Worm (Caenorhabditis elegans) whole organism, L1 larva: Measurements from ENCODE around the gene epc-1.

Source experiments
- C16A3.4 ChIP-seq: fragments of 150-350 bp; optimal IDR thresholded peaks from 2 replicates; lab custom pipeline; 2014; ENCODE audit warnings: missing biosample characterization, missing genetic modification characterization
- F16B12.6 ChIP-seq: fragments of 150-350 bp; optimal IDR thresholded peaks from 2 replicates; lab custom pipeline; 2014; ENCODE audit warnings: missing biosample characterization, missing genetic modification characterization
- aha-1 ChIP-seq: fragments of 150-350 bp; optimal IDR thresholded peaks from 2 replicates; lab custom pipeline; 2014; ENCODE audit warnings: missing biosample characterization, missing genetic modification characterization
- alr-1 ChIP-seq: fragments of 200-800 bp; sonication (Bioruptor generic); optimal IDR thresholded peaks from 2 replicates; lab custom pipeline; 2018; ENCODE audit warnings: borderline replicate concordance, mild to moderate bottlenecking, missing genetic modification characterization, missing compliant biosample characterization
- aly-2 ChIP-seq: fragments of 150-350 bp; optimal IDR thresholded peaks from 2 replicates; lab custom pipeline; 2014; ENCODE audit warnings: missing biosample characterization, missing genetic modification characterization
- ceh-8 ChIP-seq: fragments of 200-800 bp; sonication (Bioruptor generic); optimal IDR thresholded peaks from 2 replicates; lab custom pipeline; 2018; ENCODE audit warnings: mild to moderate bottlenecking, missing genetic modification characterization, moderate library complexity, missing compliant biosample characterization
- ceh-88 ChIP-seq: fragments of 200-800 bp; sonication (Bioruptor generic); IDR thresholded peaks from 2 replicates; pipeline ENCODE4 v1.3.6; 2022; ENCODE audit warnings: missing genetic modification characterization, missing compliant biosample characterization
- ceh-90 ChIP-seq: sonication (generic microtip); optimal IDR thresholded peaks from 2 replicates; lab custom pipeline; 2016; ENCODE audit warnings: missing genetic modification characterization, missing compliant biosample characterization
- ces-1 ChIP-seq: fragments of 150-350 bp; optimal IDR thresholded peaks from 2 replicates; lab custom pipeline; 2014; ENCODE audit warnings: missing biosample characterization, missing genetic modification reagents, missing genetic modification characterization
- dpl-1 ChIP-seq, 3 experiments: fragments of 150-350 bp in 2 of 3; sonication (generic microtip) in 1 of 3; optimal IDR thresholded peaks; 2 replicates each; lab custom pipeline; 2014 to 2017; ENCODE audit warnings: missing biosample characterization in 3 of 3, missing genetic modification characterization in 3 of 3, missing genetic modification reagents in 3 of 3
- dsc-1 ChIP-seq: sonication (generic microtip); optimal IDR thresholded peaks from 2 replicates; lab custom pipeline; 2016; ENCODE audit warnings: mild to moderate bottlenecking, missing genetic modification characterization, missing compliant biosample characterization
- efl-1 ChIP-seq, 4 experiments: fragments of 150-350 bp; optimal IDR thresholded peaks in 3 of 4; peaks in 1 of 4; 1 replicate in 1 of 4; 2 replicates in 3 of 4; lab custom pipeline; 2014; ENCODE audit warnings: missing biosample characterization in 2 of 4, missing genetic modification characterization in 2 of 4, missing genetic modification reagents in 2 of 4
- egl-27 ChIP-seq, 2 experiments: fragments of 150-350 bp in 1 of 2; sonication (generic microtip); optimal IDR thresholded peaks; 3 replicates each; lab custom pipeline; 2017 to 2018; ENCODE audit warnings: missing biosample characterization in 2 of 2, missing genetic modification characterization in 2 of 2, missing genetic modification reagents in 2 of 2
- ets-5 ChIP-seq: fragments of 200-800 bp; sonication (Bioruptor generic); IDR thresholded peaks from 2 replicates; pipeline ENCODE4 v1.3.6; 2022; ENCODE audit warnings: missing genetic modification characterization, missing compliant biosample characterization
- fkh-10 ChIP-seq: sonication (generic microtip); optimal IDR thresholded peaks from 2 replicates; lab custom pipeline; 2017; ENCODE audit warnings: missing biosample characterization, missing genetic modification reagents, missing genetic modification characterization
- fos-1 ChIP-seq: fragments of 150-350 bp; optimal IDR thresholded peaks from 2 replicates; lab custom pipeline; 2014; ENCODE audit warnings: missing biosample characterization, missing genetic modification characterization
- grh-1 ChIP-seq: fragments of 200-800 bp; sonication (Bioruptor generic); IDR thresholded peaks from 2 replicates; pipeline ENCODE4 v1.3.6; 2022; ENCODE audit warnings: missing genetic modification reagents, missing genetic modification characterization, missing compliant biosample characterization
- hlh-17 ChIP-seq: fragments of 200-800 bp; sonication (Bioruptor generic); optimal IDR thresholded peaks from 2 replicates; lab custom pipeline; 2018; ENCODE audit warnings: missing genetic modification characterization, mild to moderate bottlenecking, missing compliant biosample characterization, moderate library complexity, borderline replicate concordance
- hlh-4 ChIP-seq: sonication (generic microtip); optimal IDR thresholded peaks from 2 replicates; lab custom pipeline; 2016; ENCODE audit warnings: mild to moderate bottlenecking, missing genetic modification characterization, missing compliant biosample characterization
- hpl-2 ChIP-seq: fragments of 150-350 bp; optimal IDR thresholded peaks from 2 replicates; lab custom pipeline; 2014; ENCODE audit warnings: missing biosample characterization, missing genetic modification reagents, missing genetic modification characterization
- jun-1 ChIP-seq: fragments of 150-350 bp; optimal IDR thresholded peaks from 2 replicates; lab custom pipeline; 2014; ENCODE audit warnings: missing biosample characterization, missing genetic modification reagents, missing genetic modification characterization
- lin-13 ChIP-seq: fragments of 150-350 bp; optimal IDR thresholded peaks from 2 replicates; lab custom pipeline; 2014; ENCODE audit warnings: missing biosample characterization, missing genetic modification reagents, missing genetic modification characterization
- lin-14 ChIP-seq: fragments of 200-800 bp; sonication (Bioruptor generic); optimal IDR thresholded peaks from 2 replicates; lab custom pipeline; 2018; ENCODE audit warnings: mild to moderate bottlenecking, missing genetic modification characterization, moderate library complexity, missing compliant biosample characterization
- lin-15B ChIP-seq: fragments of 150-350 bp; sonication (generic microtip); optimal IDR thresholded peaks from 3 replicates; lab custom pipeline; 2014; ENCODE audit warnings: missing biosample characterization, missing genetic modification characterization
- lin-35 ChIP-seq, 2 experiments: fragments of 150-350 bp; optimal IDR thresholded peaks; 2 replicates each; lab custom pipeline; 2014; ENCODE audit warnings: missing biosample characterization in 2 of 2, missing genetic modification characterization in 2 of 2, missing genetic modification reagents in 2 of 2
- lir-3 ChIP-seq: sonication (generic microtip); optimal IDR thresholded peaks from 2 replicates; lab custom pipeline; 2016; ENCODE audit warnings: mild to moderate bottlenecking, missing genetic modification characterization, moderate library complexity, missing compliant biosample characterization; ENCODE audit not compliant: poor library complexity
- lsy-2 ChIP-seq, 2 experiments: fragments of 150-350 bp; optimal IDR thresholded peaks; 2 replicates each; lab custom pipeline; 2014; ENCODE audit warnings: missing biosample characterization in 2 of 2, missing genetic modification characterization in 2 of 2
- mef-2 ChIP-seq: fragments of 150-350 bp; optimal IDR thresholded peaks from 2 replicates; lab custom pipeline; 2014; ENCODE audit warnings: missing biosample characterization, missing genetic modification characterization
- nhr-12 ChIP-seq: sonication (generic microtip); optimal IDR thresholded peaks from 2 replicates; lab custom pipeline; 2017; ENCODE audit warnings: missing biosample characterization, missing genetic modification characterization
- nhr-20 ChIP-seq: sonication (generic microtip); optimal IDR thresholded peaks from 2 replicates; lab custom pipeline; 2016; ENCODE audit warnings: mild to moderate bottlenecking, missing genetic modification characterization, missing compliant biosample characterization
- nhr-237 ChIP-seq: fragments of 150-350 bp; optimal IDR thresholded peaks from 2 replicates; lab custom pipeline; 2014; ENCODE audit warnings: missing biosample characterization, missing genetic modification characterization
- nhr-47 ChIP-seq: sonication (generic microtip); optimal IDR thresholded peaks from 2 replicates; lab custom pipeline; 2016; ENCODE audit warnings: mild to moderate bottlenecking, missing genetic modification characterization, moderate library complexity, missing compliant biosample characterization
- nhr-77 ChIP-seq: fragments of 150-350 bp; optimal IDR thresholded peaks from 2 replicates; lab custom pipeline; 2014; ENCODE audit warnings: missing biosample characterization, missing genetic modification characterization
- nhr-84 ChIP-seq: sonication (generic microtip); optimal IDR thresholded peaks from 2 replicates; lab custom pipeline; 2017; ENCODE audit warnings: missing biosample characterization, missing genetic modification characterization
- nhr-85 ChIP-seq: sonication (generic microtip); peaks from one replicate; lab custom pipeline; 2016; ENCODE audit warnings: missing genetic modification characterization, inconsistent platforms, missing compliant biosample characterization
- nhr-90 ChIP-seq: sonication (generic microtip); optimal IDR thresholded peaks from 2 replicates; lab custom pipeline; 2016; ENCODE audit warnings: mild to moderate bottlenecking, missing genetic modification characterization, missing compliant biosample characterization; ENCODE audit not compliant: poor library complexity
- pqm-1 ChIP-seq: sonication (generic microtip); optimal IDR thresholded peaks from 3 replicates; lab custom pipeline; 2017; ENCODE audit warnings: missing biosample characterization, missing genetic modification characterization
- rnt-1 ChIP-seq: sonication (generic microtip); optimal IDR thresholded peaks from 2 replicates; lab custom pipeline; 2016; ENCODE audit warnings: mild to moderate bottlenecking, missing genetic modification characterization, moderate library complexity, missing compliant biosample characterization
- skn-1 ChIP-seq: fragments of 150-350 bp; optimal IDR thresholded peaks from 2 replicates; lab custom pipeline; 2014; ENCODE audit warnings: missing biosample characterization, missing genetic modification characterization
- snpc-4 ChIP-seq: fragments of 150-350 bp; optimal IDR thresholded peaks from 2 replicates; lab custom pipeline; 2014; ENCODE audit warnings: missing biosample characterization, missing genetic modification characterization
- snu-23 ChIP-seq: sonication (generic microtip); optimal IDR thresholded peaks from 2 replicates; lab custom pipeline; 2016; ENCODE audit warnings: missing genetic modification characterization, missing compliant biosample characterization
- sox-4 ChIP-seq: sonication (generic microtip); optimal IDR thresholded peaks from 2 replicates; lab custom pipeline; 2016; ENCODE audit warnings: missing genetic modification characterization, missing compliant biosample characterization
- sptf-1 ChIP-seq: fragments of 150-350 bp; optimal IDR thresholded peaks from 2 replicates; lab custom pipeline; 2014; ENCODE audit warnings: missing biosample characterization, missing genetic modification characterization
- sup-37 ChIP-seq: fragments of 200-800 bp; sonication (Bioruptor generic); optimal IDR thresholded peaks from 2 replicates; lab custom pipeline; 2018; ENCODE audit warnings: mild to moderate bottlenecking, missing genetic modification characterization, missing compliant biosample characterization
- swsn-7 ChIP-seq: sonication (generic microtip); optimal IDR thresholded peaks from 2 replicates; lab custom pipeline; 2016; ENCODE audit warnings: missing genetic modification characterization, missing compliant biosample characterization
- tlp-1 ChIP-seq: fragments of 150-350 bp; optimal IDR thresholded peaks from 2 replicates; lab custom pipeline; 2014; ENCODE audit warnings: missing biosample characterization, missing genetic modification characterization
- unc-62 ChIP-seq: fragments of 150-350 bp; optimal IDR thresholded peaks from 2 replicates; lab custom pipeline; 2014; ENCODE audit warnings: missing biosample characterization, missing genetic modification reagents, missing genetic modification characterization
- unc-86 ChIP-seq: sonication (generic microtip); optimal IDR thresholded peaks from 2 replicates; lab custom pipeline; 2016; ENCODE audit warnings: missing genetic modification characterization, missing compliant biosample characterization
- zip-4 ChIP-seq: fragments of 200-800 bp; sonication (Bioruptor generic); optimal IDR thresholded peaks from 2 replicates; lab custom pipeline; 2018; ENCODE audit warnings: mild to moderate bottlenecking, missing genetic modification characterization, moderate library complexity, missing compliant biosample characterization
- ztf-11 ChIP-seq, 2 experiments: sonication (generic microtip); optimal IDR thresholded peaks; 2 replicates each; lab custom pipeline; 2016 to 2017; ENCODE audit warnings: missing genetic modification characterization in 2 of 2, missing biosample characterization in 1 of 2, missing compliant biosample characterization in 1 of 2

Gene epc-1

DNA sequence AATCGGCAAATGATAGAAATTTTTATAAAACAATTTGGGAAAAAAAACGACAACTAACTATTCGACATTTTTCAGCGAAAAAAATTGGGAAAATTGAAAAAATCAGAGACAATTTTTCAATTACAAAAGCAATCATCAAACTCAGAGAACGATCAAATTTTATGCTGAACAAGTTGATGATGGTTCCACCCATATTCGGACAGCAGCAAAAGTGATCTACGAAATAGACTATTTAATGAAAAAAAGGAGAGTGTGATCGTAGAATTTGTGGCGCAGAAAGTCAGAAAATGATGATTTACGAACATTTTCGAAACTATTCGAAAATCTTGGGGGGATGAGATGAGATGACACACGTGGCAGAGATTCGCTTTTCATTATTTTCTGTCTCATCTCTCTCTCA lies 57.1 kb downstream of the epc-1 start (continued):
- TF ChIP-seq snpc-4 (tag; lab: Kevin White, UChicago) = no peak
- no peak for TF ChIP-seq sox-4
- no peak for TF ChIP-seq swsn-7 (tag; lab: Kevin White, UChicago)
- TF ChIP-seq nhr-84 = no peak
- TF ChIP-seq mef-2 (tag; lab: Kevin White, UChicago) = no peak
- TF ChIP-seq pqm-1 (tag; lab: Kevin White, UChicago) = no peak
- TF ChIP-seq nhr-237 = no peak
- peak in 1 of 2 experiments; percentile 65 for TF ChIP-seq lin-35 (GFP tag; optimal IDR thresholded peaks at IDR 0.05; lab: Kevin White, UChicago)
- TF ChIP-seq hlh-4 (tag; lab: Kevin White, UChicago) = no peak
- TF ChIP-seq nhr-85 (tag; lab: Kevin White, UChicago) = peak; percentile 92
- TF ChIP-seq nhr-90 = peak; percentile 50
- TF ChIP-seq sptf-1 (tag; lab: Kevin White, UChicago) = no peak
- no peak for TF ChIP-seq hpl-2 (GFP tag; lab: Kevin White, UChicago)
- no peak for TF ChIP-seq lsy-2 (tag; optimal IDR thresholded peaks at IDR 0.05; lab: Kevin White, UChicago)

DNA sequence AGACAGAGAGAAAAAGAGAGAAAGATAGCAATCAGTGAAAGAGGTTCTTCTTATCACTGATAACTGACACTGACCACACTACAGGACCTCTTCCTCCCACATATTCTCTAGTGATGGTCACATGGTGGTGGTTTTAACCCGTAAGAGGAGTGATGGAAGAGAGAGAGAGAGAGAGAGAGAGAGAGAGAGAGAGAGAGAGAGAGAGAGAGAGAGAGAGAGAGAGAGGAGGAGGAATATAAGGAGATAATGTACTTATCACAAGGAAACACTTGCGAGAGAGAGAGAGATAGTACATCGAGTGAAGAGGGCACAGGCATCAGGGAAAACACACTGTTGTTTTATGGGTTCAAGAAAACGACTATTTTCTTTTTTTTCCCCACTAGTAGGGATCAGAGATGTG lies 58.7 kb downstream of the epc-1 start:
- TF ChIP-seq alr-1 (tag; lab: Kevin White, UChicago) (no peak), F16B12.6 (no peak), ceh-90 (tag; lab: Kevin White, UChicago) (no peak), lsy-2 (tag; optimal IDR thresholded peaks at IDR 0.05; lab: Kevin White, UChicago) (peak; percentile 41 to 62), ceh-88 (GFP tag; lab: Robert Waterston, UW) (no peak), nhr-12 (tag; lab: Kevin White, UChicago) (no peak), nhr-77 (peak; percentile 10), hlh-4 (tag; lab: Kevin White, UChicago) (no peak), nhr-90 (peak; percentile 74), ces-1 (no peak), nhr-47 (tag; lab: Kevin White, UChicago) (peak; percentile 36), lin-14 (GFP tag; lab: Kevin White, UChicago) (peak; percentile 86), lir-3 (tag; lab: Kevin White, UChicago) (peak; percentile 3), lin-15B (tag; lab: Kevin White, UChicago) (no peak), ztf-11 (tag; optimal IDR thresholded peaks at IDR 0.05; lab: Kevin White, UChicago) (no peak), lin-13 (GFP tag; lab: Kevin White, UChicago) (no peak), dsc-1 (tag; lab: Kevin White, UChicago) (no peak), aly-2 (tag; lab: Kevin White, UChicago) (no peak), C16A3.4 (tag; lab: Kevin White, UChicago) (peak; percentile 26), snpc-4 (tag; lab: Kevin White, UChicago) (peak; percentile 10), dpl-1 (GFP tag; optimal IDR thresholded peaks at IDR 0.05; lab: Kevin White, UChicago) (peak; percentile 4 to 55 (median 7)), jun-1 (tag; lab: Kevin White, UChicago) (peak; percentile 56), unc-62 (GFP tag; lab: Kevin White, UChicago) (no peak), sup-37 (GFP tag; lab: Kevin White, UChicago) (peak; percentile 22), egl-27 (tag; optimal IDR thresholded peaks at IDR 0.05; lab: Kevin White, UChicago) (peak in 1 of 2 experiments; percentile 27), nhr-20 (tag; lab: Kevin White, UChicago) (peak; percentile 72), ets-5 (no peak), hlh-17 (no peak), nhr-84 (peak; percentile 42), mef-2 (tag; lab: Kevin White, UChicago) (no peak), rnt-1 (tag; lab: Kevin White, UChicago) (peak; percentile 20), ceh-8 (no peak), aha-1 (no peak), pqm-1 (tag; lab: Kevin White, UChicago) (no peak), unc-86 (tag; lab: Kevin White, UChicago) (no peak), fos-1 (tag; lab: Kevin White, UChicago) (peak; percentile 2), grh-1 (GFP tag; lab: Robert Waterston, UW) (peak; percentile 71), zip-4 (GFP tag; lab: Kevin White, UChicago) (peak; percentile 3), skn-1 (tag; lab: Kevin White, UChicago) (no peak), tlp-1 (no peak), fkh-10 (GFP tag; lab: Kevin White, UChicago) (no peak), efl-1 (optimal IDR thresholded peaks at IDR 0.05; lab: Kevin White, UChicago) (peak; percentile 60 to 63), efl-1 (GFP tag; optimal IDR thresholded peaks at IDR 0.05 in 1 of 2; lab: Kevin White, UChicago) (peak in 1 of 2 experiments; percentile 94), snu-23 (peak; percentile 41)
